Fruit fly (Drosophila melanogaster) whole organism, embryonic: Measurements from ENCODE around the gene ppk20.

Source experiments
- BEAF-32 ChIP-seq: fragments of 200-800 bp; sonication (Bioruptor generic); optimal IDR thresholded peaks from 3 replicates; lab custom pipeline; 2017; ENCODE audit warnings: missing biosample characterization, missing genetic modification characterization, mild to moderate bottlenecking, moderate library complexity, missing genetic modification reagents
- CG10979 ChIP-seq: fragments of 200-800 bp; sonication (Bioruptor generic); optimal IDR thresholded peaks from 2 replicates; lab custom pipeline; 2018; ENCODE audit warnings: missing biosample characterization, mild to moderate bottlenecking, missing genetic modification characterization, moderate library complexity
- CG12236 ChIP-seq: fragments of 200-800 bp; sonication (Bioruptor generic); optimal IDR thresholded peaks from 2 replicates; lab custom pipeline; 2016; ENCODE audit warnings: missing biosample characterization, missing genetic modification characterization
- CG12769 ChIP-seq: fragments of 200-800 bp; sonication (Bioruptor generic); optimal IDR thresholded peaks from 2 replicates; lab custom pipeline; 2019; ENCODE audit warnings: missing biosample characterization, mild to moderate bottlenecking, missing genetic modification characterization, moderate library complexity
- CG13424 ChIP-seq: fragments of 200-800 bp; sonication (Bioruptor generic); optimal IDR thresholded peaks from 2 replicates; lab custom pipeline; 2019; ENCODE audit warnings: missing biosample characterization, mild to moderate bottlenecking, missing genetic modification characterization, moderate library complexity
- CG14710 ChIP-seq: fragments of 200-800 bp; sonication (Bioruptor generic); optimal IDR thresholded peaks from 3 replicates; lab custom pipeline; 2019; ENCODE audit warnings: missing biosample characterization, mild to moderate bottlenecking, missing genetic modification characterization, moderate library complexity
- CG14965 ChIP-seq: fragments of 200-800 bp; sonication (Bioruptor generic); optimal IDR thresholded peaks from 2 replicates; lab custom pipeline; 2016; ENCODE audit warnings: missing biosample characterization, missing genetic modification characterization, borderline replicate concordance
- CG17359 ChIP-seq: fragments of 200-800 bp; sonication (Bioruptor generic); optimal IDR thresholded peaks from 3 replicates; lab custom pipeline; 2018; ENCODE audit warnings: missing biosample characterization, mild to moderate bottlenecking, missing genetic modification characterization, moderate library complexity
- CG18011 ChIP-seq: fragments of 200-800 bp; sonication (Bioruptor generic); optimal IDR thresholded peaks from 2 replicates; lab custom pipeline; 2017; ENCODE audit warnings: missing biosample characterization, missing genetic modification characterization, mild to moderate bottlenecking, moderate library complexity, missing genotype
- CG30020 ChIP-seq: fragments of 200-800 bp; optimal IDR thresholded peaks from 2 replicates; lab custom pipeline; 2019; ENCODE audit warnings: missing biosample characterization, mild to moderate bottlenecking, missing genetic modification characterization, moderate library complexity
- CG31365 ChIP-seq: fragments of 200-800 bp; sonication (Bioruptor generic); optimal IDR thresholded peaks from 2 replicates; lab custom pipeline; 2018; ENCODE audit warnings: missing biosample characterization, mild to moderate bottlenecking, missing genetic modification characterization
- CG3281 ChIP-seq: fragments of 200-800 bp; sonication (Bioruptor generic); optimal IDR thresholded peaks from 3 replicates; lab custom pipeline; 2017; ENCODE audit warnings: missing biosample characterization, mild to moderate bottlenecking, missing genetic modification characterization
- CG4328 ChIP-seq: fragments of 200-800 bp; sonication (Bioruptor generic); optimal IDR thresholded peaks from 3 replicates; lab custom pipeline; 2017; ENCODE audit warnings: missing biosample characterization, missing genetic modification reagents, missing genetic modification characterization
- CG7928 ChIP-seq: fragments of 200-800 bp; sonication (Bioruptor generic); optimal IDR thresholded peaks from 2 replicates; lab custom pipeline; 2017; ENCODE audit warnings: missing biosample characterization, mild to moderate bottlenecking, missing genetic modification characterization
- CG8924 ChIP-seq: fragments of 200-800 bp; optimal IDR thresholded peaks from 3 replicates; lab custom pipeline; 2019; ENCODE audit warnings: missing biosample characterization, mild to moderate bottlenecking, missing genetic modification characterization, moderate library complexity
- Camta ChIP-seq: fragments of 200-800 bp; sonication (Bioruptor generic); optimal IDR thresholded peaks from 2 replicates; lab custom pipeline; 2016; ENCODE audit warnings: missing biosample characterization, missing genetic modification characterization
- Dad ChIP-seq: fragments of 200-800 bp; sonication (Bioruptor generic); optimal IDR thresholded peaks from 3 replicates; lab custom pipeline; 2016; ENCODE audit warnings: missing biosample characterization, missing genetic modification characterization
- E2f2 ChIP-seq: fragments of 200-800 bp; sonication (Bioruptor generic); IDR thresholded peaks from 2 replicates; pipeline ENCODE4 v1.3.6; 2022; ENCODE audit warnings: missing biosample characterization, missing genetic modification characterization
- ERR ChIP-seq: fragments of 200-800 bp; sonication (Bioruptor generic); optimal IDR thresholded peaks from 2 replicates; lab custom pipeline; 2016; ENCODE audit warnings: missing biosample characterization, missing genetic modification characterization
- Elba2 ChIP-seq: fragments of 200-800 bp; sonication (Bioruptor generic); optimal IDR thresholded peaks from 3 replicates; lab custom pipeline; 2016; ENCODE audit warnings: missing biosample characterization, missing genetic modification characterization
- Ets97D ChIP-seq: fragments of 200-800 bp; sonication (Bioruptor generic); optimal IDR thresholded peaks from 3 replicates; lab custom pipeline; 2016; ENCODE audit warnings: missing biosample characterization, missing genetic modification characterization
- Hey ChIP-seq: fragments of 200-800 bp; sonication (Bioruptor generic); optimal IDR thresholded peaks from 3 replicates; lab custom pipeline; 2018; ENCODE audit warnings: missing biosample characterization, mild to moderate bottlenecking, missing genetic modification characterization
- Hmr ChIP-seq: fragments of 200-800 bp; sonication (Bioruptor generic); optimal IDR thresholded peaks from 3 replicates; lab custom pipeline; 2017; ENCODE audit warnings: mild to moderate bottlenecking, missing biosample characterization, missing genetic modification reagents, missing genetic modification characterization
- Hmx ChIP-seq: fragments of 200-800 bp; sonication (Bioruptor generic); optimal IDR thresholded peaks from 2 replicates; lab custom pipeline; 2016; ENCODE audit warnings: missing biosample characterization, missing genetic modification characterization
- MBD-R2 ChIP-seq: fragments of 200-800 bp; sonication (Bioruptor generic); IDR thresholded peaks from 2 replicates; pipeline ENCODE4 v1.3.6; 2022; ENCODE audit warnings: missing biosample characterization, missing genetic modification characterization
- MTF-1 ChIP-seq: fragments of 200-800 bp; sonication (Bioruptor generic); optimal IDR thresholded peaks from 2 replicates; lab custom pipeline; 2018; ENCODE audit warnings: missing biosample characterization, mild to moderate bottlenecking, missing genetic modification characterization, borderline replicate concordance
- Mes4 ChIP-seq: fragments of 200-800 bp; sonication (Bioruptor generic); optimal IDR thresholded peaks from 2 replicates; lab custom pipeline; 2016; ENCODE audit warnings: missing biosample characterization, missing genetic modification characterization
- Neu2 ChIP-seq: fragments of 200-800 bp; sonication (Bioruptor generic); optimal IDR thresholded peaks from 3 replicates; lab custom pipeline; 2016; ENCODE audit warnings: missing biosample characterization, missing genetic modification characterization, borderline replicate concordance
- TFAM ChIP-seq: fragments of 200-800 bp; sonication (Bioruptor generic); optimal IDR thresholded peaks from 2 replicates; lab custom pipeline; 2017; ENCODE audit warnings: missing biosample characterization, missing genetic modification characterization, inconsistent platforms
- Vsx1 ChIP-seq: fragments of 200-800 bp; sonication (Bioruptor generic); optimal IDR thresholded peaks from 2 replicates; lab custom pipeline; 2017; ENCODE audit warnings: missing biosample characterization, mild to moderate bottlenecking, missing genetic modification characterization, missing genetic modification reagents
- Xbp1 ChIP-seq: fragments of 200-800 bp; sonication (Bioruptor generic); optimal IDR thresholded peaks from 3 replicates; lab custom pipeline; 2016; ENCODE audit warnings: missing biosample characterization, mild to moderate bottlenecking, missing genetic modification characterization
- amos ChIP-seq: fragments of 200-800 bp; sonication (Bioruptor generic); IDR thresholded peaks from 2 replicates; pipeline ENCODE4 v1.3.6; 2022; ENCODE audit warnings: missing biosample characterization, missing genetic modification characterization; ENCODE audit not compliant: partially characterized antibody
- aop ChIP-seq: fragments of 200-800 bp; sonication (Bioruptor generic); IDR thresholded peaks from 2 replicates; pipeline ENCODE4 v1.3.6; 2022; ENCODE audit warnings: missing biosample characterization, missing genetic modification characterization
- cad ChIP-seq: fragments of >200 bp; optimal IDR thresholded peaks from 2 replicates; lab custom pipeline; 2017; ENCODE audit warnings: missing biosample characterization, missing genetic modification characterization
- croc ChIP-seq: fragments of 200-800 bp; sonication (Bioruptor generic); conservative IDR thresholded peaks from 3 replicates; pipeline ENCODE4 v1.3.6; 2022; ENCODE audit warnings: missing biosample characterization, missing genetic modification characterization
- da ChIP-seq: fragments of 200-800 bp; sonication (Bioruptor generic); optimal IDR thresholded peaks from 2 replicates; lab custom pipeline; 2016; ENCODE audit warnings: missing biosample characterization, missing genetic modification characterization
- disco-r ChIP-seq: fragments of 200-800 bp; sonication (Bioruptor generic); optimal IDR thresholded peaks from 2 replicates; lab custom pipeline; 2016; ENCODE audit warnings: missing biosample characterization, missing genetic modification characterization
- fru ChIP-seq: fragments of >200 bp; optimal IDR thresholded peaks from 2 replicates; lab custom pipeline; 2017
- hb ChIP-seq: fragments of 200-800 bp; sonication (Bioruptor generic); IDR thresholded peaks from 3 replicates; pipeline ENCODE4 v1.3.6; 2022; ENCODE audit warnings: missing biosample characterization, missing genetic modification characterization; ENCODE audit not compliant: partially characterized antibody
- jigr1 ChIP-seq: fragments of 200-800 bp; sonication (Bioruptor generic); IDR thresholded peaks from 3 replicates; pipeline ENCODE4 v1.3.6; 2022; ENCODE audit warnings: missing biosample characterization, missing genetic modification characterization
- lab ChIP-seq: fragments of 200-800 bp; sonication (Bioruptor generic); optimal IDR thresholded peaks from 3 replicates; lab custom pipeline; 2017; ENCODE audit warnings: missing biosample characterization, missing genetic modification characterization, mild to moderate bottlenecking, moderate library complexity, missing genetic modification reagents
- otp ChIP-seq: fragments of 200-800 bp; sonication (Bioruptor generic); IDR thresholded peaks from 3 replicates; pipeline ENCODE4, ENCODE4 v1.3.6; 2022; ENCODE audit warnings: missing biosample characterization, missing genetic modification characterization
- psq ChIP-seq: fragments of 200-800 bp; sonication (Bioruptor generic); optimal IDR thresholded peaks from 2 replicates; lab custom pipeline; 2017; ENCODE audit warnings: missing biosample characterization, missing genetic modification characterization
- scrt ChIP-seq: fragments of 200-800 bp; sonication (Bioruptor generic); optimal IDR thresholded peaks from 2 replicates; lab custom pipeline; 2018; ENCODE audit warnings: missing biosample characterization, mild to moderate bottlenecking, missing genetic modification characterization, moderate library complexity
- seq ChIP-seq: fragments of 200-800 bp; sonication (Bioruptor generic); IDR thresholded peaks from 2 replicates; pipeline ENCODE4 v1.3.6; 2022; ENCODE audit warnings: missing biosample characterization, missing genetic modification characterization
- sim ChIP-seq: fragments of 200-800 bp; sonication (Bioruptor generic); IDR thresholded peaks from 2 replicates; pipeline ENCODE4 v1.3.6; 2022; ENCODE audit warnings: missing biosample characterization, missing genetic modification characterization
- so ChIP-seq: fragments of 200-800 bp; sonication (Bioruptor generic); IDR thresholded peaks from 3 replicates; pipeline ENCODE4 v1.3.6; 2022; ENCODE audit warnings: missing biosample characterization, missing genetic modification characterization
- tin ChIP-seq: fragments of 200-800 bp; sonication (Bioruptor generic); optimal IDR thresholded peaks from 3 replicates; lab custom pipeline; 2016; ENCODE audit warnings: missing biosample characterization, missing genetic modification characterization
- ttk ChIP-seq: fragments of 200-800 bp; sonication (Bioruptor generic); IDR thresholded peaks from 2 replicates; pipeline ENCODE4 v2.1.2; 2022; ENCODE audit warnings: missing biosample characterization, missing genetic modification characterization
- zen ChIP-seq: fragments of 200-800 bp; sonication (Bioruptor generic); optimal IDR thresholded peaks from 3 replicates; lab custom pipeline; 2018; ENCODE audit warnings: missing biosample characterization, mild to moderate bottlenecking, missing genetic modification characterization, moderate library complexity
- zfh1 ChIP-seq: fragments of 200-800 bp; sonication (Bioruptor generic); IDR thresholded peaks from 3 replicates; pipeline ENCODE4 v1.3.6; 2022; ENCODE audit warnings: missing biosample characterization, missing genetic modification characterization
- zfh2 ChIP-seq: fragments of 200-800 bp; sonication (Bioruptor generic); optimal IDR thresholded peaks from 2 replicates; lab custom pipeline; 2016; ENCODE audit warnings: missing biosample characterization, missing genetic modification characterization

The ppk20 gene

dm6 chr3R:29625883-29626282, 42.8 kb downstream of the ppk20 start (continued):
- no peak for TF ChIP-seq Hmx
- TF ChIP-seq MBD-R2 (GFP tag; lab: Robert Waterston, UW) = no peak
- no peak for TF ChIP-seq CG7928 (GFP tag; lab: Kevin White, UChicago)
- TF ChIP-seq TFAM (GFP tag; lab: Kevin White, UChicago) = no peak
- TF ChIP-seq Vsx1 = no peak
- TF ChIP-seq zfh2 (GFP tag; lab: Kevin White, UChicago) = no peak
- peak; percentile 3 for TF ChIP-seq CG8924 (tag; lab: Kevin White, UChicago)
- TF ChIP-seq aop (GFP tag; lab: Robert Waterston, UW) = no peak
- no peak for TF ChIP-seq Mes4
- no peak for TF ChIP-seq CG12769 (tag; lab: Kevin White, UChicago)
- no peak for TF ChIP-seq ERR (GFP tag; lab: Kevin White, UChicago)
- TF ChIP-seq otp (GFP tag; lab: Robert Waterston, UW) = 0 out of 3 replicates have a peak, but pooled peaks have one; percentile 45
- TF ChIP-seq tin (GFP tag; lab: Kevin White, UChicago) = peak; percentile 12
- TF ChIP-seq CG3281 (GFP tag; lab: Kevin White, UChicago) = peak; percentile 32
- no peak; the same call in 2 of the 3 replicates for TF ChIP-seq croc
- TF ChIP-seq MTF-1 = no peak
- TF ChIP-seq CG13424 (tag; lab: Kevin White, UChicago) = peak; percentile 41
- TF ChIP-seq amos = no peak
- TF ChIP-seq CG18011 (GFP tag; lab: Kevin White, UChicago) = no peak
- TF ChIP-seq seq (GFP tag; lab: Robert Waterston, UW) = no peak
- TF ChIP-seq ttk (GFP tag; lab: Robert Waterston, UW) = no peak
- peak; percentile 35 for TF ChIP-seq CG17359 (tag; lab: Kevin White, UChicago)
- TF ChIP-seq CG12236 (GFP tag; lab: Kevin White, UChicago) = no peak
- no peak for TF ChIP-seq Ets97D (GFP tag; lab: Kevin White, UChicago)
- no peak for TF ChIP-seq da (GFP tag; lab: Kevin White, UChicago)
- TF ChIP-seq Hmr = peak; percentile 57
- no peak for TF ChIP-seq Neu2
- TF ChIP-seq CG10979 (tag; lab: Kevin White, UChicago) = peak; percentile 28
- TF ChIP-seq disco-r (GFP tag; lab: Kevin White, UChicago) = no peak
- no peak for TF ChIP-seq Elba2 (GFP tag; lab: Kevin White, UChicago)
- no peak for TF ChIP-seq CG14965 (GFP tag; lab: Kevin White, UChicago)
- no peak for TF ChIP-seq BEAF-32 (GFP tag; lab: Kevin White, UChicago)
- TF ChIP-seq CG14710 (tag; lab: Kevin White, UChicago) = peak; percentile 8
- no peak for TF ChIP-seq Dad
- peak; percentile 1 for TF ChIP-seq zen (tag; lab: Kevin White, UChicago)
- TF ChIP-seq Xbp1 (GFP tag; lab: Kevin White, UChicago) = peak; percentile 37
- no peak for TF ChIP-seq CG31365
- TF ChIP-seq Camta (GFP tag; lab: Kevin White, UChicago) = no peak
- no peak for TF ChIP-seq CG30020 (tag; lab: Kevin White, UChicago)
- no peak for TF ChIP-seq hb (GFP tag; lab: Robert Waterston, UW)
- TF ChIP-seq Hey (tag; lab: Kevin White, UChicago) = no peak
- peak; percentile 76 for TF ChIP-seq lab (GFP tag; lab: Kevin White, UChicago)
- TF ChIP-seq psq (GFP tag; lab: Kevin White, UChicago) = no peak
- TF ChIP-seq sim (GFP tag; lab: Robert Waterston, UW) = no peak
- no peak for TF ChIP-seq fru (lab: Kevin White, UChicago)
- peak; percentile 25; the same call in 1 of the 2 replicates for TF ChIP-seq E2f2
- TF ChIP-seq CG4328 (GFP tag; lab: Kevin White, UChicago) = no peak
- peak; percentile 25 for TF ChIP-seq scrt (GFP tag; lab: Kevin White, UChicago)
- TF ChIP-seq cad (GFP tag; lab: Kevin White, UChicago) = no peak
- TF ChIP-seq jigr1 (GFP tag; lab: Robert Waterston, UW) = no peak
- no peak for TF ChIP-seq so
- peak; percentile 56; the same call in 2 of the 3 replicates for TF ChIP-seq zfh1 (GFP tag; lab: Robert Waterston, UW)
